Fruit fly (Drosophila melanogaster) whole organism, pupa: ENCODE data around the gene CG2217.

Experiments used
- CG12605 ChIP-seq: fragments of 200-800 bp; sonication (Bioruptor generic); IDR thresholded peaks from 2 replicates; pipeline ENCODE4 v1.3.6; 2022; ENCODE audit warnings: missing biosample characterization, missing genetic modification characterization
- CG14655 ChIP-seq: fragments of 200-800 bp; sonication (Bioruptor generic); optimal IDR thresholded peaks from 3 replicates; lab custom pipeline; 2017; ENCODE audit warnings: mild to moderate bottlenecking, missing biosample characterization, missing genetic modification reagents, missing genetic modification characterization
- CG15710 ChIP-seq: fragments of 200-800 bp; sonication (Bioruptor generic); optimal IDR thresholded peaks from 2 replicates; lab custom pipeline; 2018; ENCODE audit warnings: missing biosample characterization, mild to moderate bottlenecking, missing genetic modification characterization, moderate library complexity
- CG17806 ChIP-seq: fragments of 200-800 bp; sonication (Bioruptor generic); optimal IDR thresholded peaks from 2 replicates; lab custom pipeline; 2018; ENCODE audit warnings: missing biosample characterization, mild to moderate bottlenecking, missing genetic modification characterization, moderate library complexity
- CG32121 ChIP-seq: fragments of 200-800 bp; sonication (Bioruptor generic); IDR thresholded peaks from 2 replicates; pipeline ENCODE4 v1.3.6; 2022; ENCODE audit warnings: missing biosample characterization, missing genetic modification characterization
- CG4496 ChIP-seq: fragments of 200-800 bp; sonication (Bioruptor generic); IDR thresholded peaks from 3 replicates; pipeline ENCODE4 v1.3.6; 2022; ENCODE audit warnings: missing biosample characterization, missing genetic modification characterization
- CG8159 ChIP-seq: fragments of 200-800 bp; sonication (Bioruptor generic); optimal IDR thresholded peaks from 3 replicates; lab custom pipeline; 2018; ENCODE audit warnings: missing biosample characterization, mild to moderate bottlenecking, missing genetic modification characterization, moderate library complexity
- CG8301 ChIP-seq: fragments of 200-800 bp; sonication (Bioruptor generic); optimal IDR thresholded peaks from 2 replicates; lab custom pipeline; 2018; ENCODE audit warnings: missing biosample characterization, mild to moderate bottlenecking, missing genetic modification characterization
- CG9948 ChIP-seq: fragments of 200-800 bp; sonication (Bioruptor generic); optimal IDR thresholded peaks from 2 replicates; lab custom pipeline; 2018; ENCODE audit warnings: missing biosample characterization, mild to moderate bottlenecking, missing genetic modification characterization, moderate library complexity
- D1 ChIP-seq: fragments of 200-800 bp; sonication (Bioruptor generic); optimal IDR thresholded peaks from 2 replicates; lab custom pipeline; 2018; ENCODE audit warnings: missing biosample characterization, mild to moderate bottlenecking, missing genetic modification characterization, moderate library complexity
- EcR ChIP-seq: fragments of 200-800 bp; sonication (Bioruptor generic); optimal IDR thresholded peaks from 3 replicates; lab custom pipeline; 2019; ENCODE audit warnings: missing biosample characterization, missing genetic modification characterization, mild to moderate bottlenecking, moderate library complexity, missing genetic modification reagents
- Snoo ChIP-seq: fragments of 200-800 bp; sonication (Bioruptor generic); optimal IDR thresholded peaks from 3 replicates; lab custom pipeline; 2017; ENCODE audit warnings: missing biosample characterization, mild to moderate bottlenecking, missing genetic modification characterization, inconsistent platforms
- gl ChIP-seq: fragments of 200-800 bp; sonication (Bioruptor generic); optimal IDR thresholded peaks from 2 replicates; lab custom pipeline; 2018; ENCODE audit warnings: missing biosample characterization, mild to moderate bottlenecking, missing genetic modification characterization

DNA sequence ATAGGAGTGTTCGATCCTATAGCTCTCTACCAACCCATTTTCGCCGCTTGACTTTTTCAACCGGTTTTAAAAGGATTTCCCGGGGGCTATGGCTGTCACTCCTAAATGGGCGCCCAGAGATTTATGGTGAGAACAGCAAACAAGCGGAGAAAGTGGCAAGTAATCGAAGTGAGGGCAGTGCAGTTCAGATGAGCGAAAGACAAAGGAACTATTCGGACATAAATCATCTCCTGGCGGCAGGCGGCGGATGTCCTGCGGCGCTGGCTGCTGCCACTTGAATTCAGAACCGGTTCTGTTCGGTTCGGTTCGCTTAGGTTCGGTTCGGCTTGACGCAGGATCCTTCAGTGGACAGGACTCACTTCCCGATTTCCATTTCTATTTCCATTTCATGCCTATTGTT lies 39.6 kb downstream of the CG2217 start:
- TF ChIP-seq CG12605 (GFP tag; lab: Robert Waterston, UW), result no peak
- TF ChIP-seq CG4496, result no peak
- no peak for TF ChIP-seq CG8159 (tag; lab: Kevin White, UChicago)
- TF ChIP-seq CG14655 (GFP tag; lab: Kevin White, UChicago), result no peak
- no peak for TF ChIP-seq EcR (GFP tag; lab: Kevin White, UChicago)
- no peak for TF ChIP-seq CG15710 (tag; lab: Kevin White, UChicago)
- no peak for TF ChIP-seq CG9948 (tag; lab: Kevin White, UChicago)
- no peak for TF ChIP-seq CG8301 (tag; lab: Kevin White, UChicago)
- TF ChIP-seq gl (tag; lab: Kevin White, UChicago), result no peak
- no peak for TF ChIP-seq Snoo (tag; lab: Kevin White, UChicago)
- TF ChIP-seq D1 (tag; lab: Kevin White, UChicago), result no peak
- no peak for TF ChIP-seq CG32121 (GFP tag; lab: Robert Waterston, UW)
- no peak for TF ChIP-seq CG17806
